Fruit fly (Drosophila melanogaster) whole organism, wandering third instar larva: Measurements from ENCODE around the gene pr.

ENCODE experiments used
- Abd-B ChIP-seq: fragments of >200 bp; optimal IDR thresholded peaks from 2 replicates; lab custom pipeline; 2017; ENCODE audit warnings: missing biosample characterization, missing genetic modification characterization
- CG32264 ChIP-seq: fragments of 200-800 bp; sonication (Bioruptor generic); optimal IDR thresholded peaks from 2 replicates; lab custom pipeline; 2016; ENCODE audit warnings: missing biosample characterization, missing genetic modification characterization
- CG9705 ChIP-seq: fragments of 200-800 bp; sonication (Bioruptor generic); optimal IDR thresholded peaks from 2 replicates; lab custom pipeline; 2018; ENCODE audit warnings: missing biosample characterization, mild to moderate bottlenecking, missing genetic modification characterization
- CrebA ChIP-seq: fragments of 200-800 bp; sonication (Bioruptor generic); optimal IDR thresholded peaks from 2 replicates; lab custom pipeline; 2016; ENCODE audit warnings: missing biosample characterization, mild to moderate bottlenecking, missing genetic modification characterization, borderline replicate concordance
- Dfd ChIP-seq: fragments of >200 bp; optimal IDR thresholded peaks from 2 replicates; lab custom pipeline; 2017; ENCODE audit warnings: missing biosample characterization, missing genetic modification characterization
- Dif ChIP-seq: fragments of 200-275, 200-300 bp; sonication (Bioruptor generic); optimal IDR thresholded peaks from 2 replicates; lab custom pipeline; 2018; ENCODE audit warnings: missing biosample characterization, missing genetic modification characterization; ENCODE audit not compliant: partially characterized antibody
- GATAd ChIP-seq: sonication (Bioruptor generic); optimal IDR thresholded peaks from 2 replicates; lab custom pipeline; 2016; ENCODE audit warnings: missing biosample characterization, missing genetic modification characterization
- HLH106 ChIP-seq: fragments of 200-800 bp; optimal IDR thresholded peaks from 3 replicates; lab custom pipeline; 2019; ENCODE audit warnings: missing biosample characterization, mild to moderate bottlenecking, missing genetic modification characterization, moderate library complexity
- Hnf4 ChIP-seq: fragments of 200-800 bp; sonication (Bioruptor generic); optimal IDR thresholded peaks from 2 replicates; lab custom pipeline; 2016; ENCODE audit warnings: missing biosample characterization, mild to moderate bottlenecking, missing genetic modification characterization
- Hr78 ChIP-seq: fragments of >200 bp; optimal IDR thresholded peaks from 2 replicates; lab custom pipeline; 2017; ENCODE audit warnings: missing biosample characterization, missing genetic modification characterization
- Hr83 ChIP-seq: fragments of 200-300 bp; sonication (Bioruptor generic); optimal IDR thresholded peaks from 2 replicates; lab custom pipeline; 2016; ENCODE audit warnings: missing biosample characterization, mild to moderate bottlenecking, missing genetic modification characterization, moderate library complexity; ENCODE audit not compliant: poor library complexity, severe bottlenecking
- Jra ChIP-seq: sonication (Bioruptor generic); optimal IDR thresholded peaks from 2 replicates; lab custom pipeline; 2016; ENCODE audit warnings: missing biosample characterization, missing genetic modification characterization
- Mio ChIP-seq: sonication (Bioruptor generic); optimal IDR thresholded peaks from 2 replicates; lab custom pipeline; 2016; ENCODE audit warnings: missing biosample characterization, missing genetic modification characterization
- Myc ChIP-seq: fragments of >200 bp; optimal IDR thresholded peaks from 2 replicates; lab custom pipeline; 2017
- N ChIP-seq: fragments of >200 bp; optimal IDR thresholded peaks from 2 replicates; lab custom pipeline; 2018; ENCODE audit warnings: missing biosample characterization, missing external identifiers, missing genetic modification characterization
- OdsH ChIP-seq: fragments of 200-800 bp; sonication (Bioruptor generic); optimal IDR thresholded peaks from 2 replicates; lab custom pipeline; 2016; ENCODE audit warnings: missing biosample characterization, mild to moderate bottlenecking, missing genetic modification characterization
- Rel ChIP-seq, 2 experiments: fragments of 200-800 bp; sonication (Bioruptor generic) in 1 of 2; optimal IDR thresholded peaks; 2 replicates in 1 of 2; 3 replicates in 1 of 2; lab custom pipeline; 2016 to 2019; ENCODE audit warnings: mild to moderate bottlenecking in 2 of 2, missing biosample characterization in 2 of 2, missing genetic modification characterization in 2 of 2, moderate library complexity in 1 of 2
- Sp1 ChIP-seq: fragments of 200-800 bp; sonication (Bioruptor generic); optimal IDR thresholded peaks from 3 replicates; lab custom pipeline; 2019; ENCODE audit warnings: missing biosample characterization, mild to moderate bottlenecking, missing genetic modification characterization, moderate library complexity
- Vsx2 ChIP-seq: fragments of 200-300, 225-300 bp; sonication (Bioruptor generic); optimal IDR thresholded peaks from 2 replicates; lab custom pipeline; 2018; ENCODE audit warnings: missing biosample characterization, missing genetic modification characterization; ENCODE audit not compliant: partially characterized antibody
- br ChIP-seq: fragments of 200-800 bp; sonication (Bioruptor generic); optimal IDR thresholded peaks from 2 replicates; lab custom pipeline; 2016; ENCODE audit warnings: missing biosample characterization, missing genetic modification characterization
- brk ChIP-seq: fragments of 200-800 bp; sonication (Bioruptor generic); optimal IDR thresholded peaks from 2 replicates; lab custom pipeline; 2016; ENCODE audit warnings: missing biosample characterization, mild to moderate bottlenecking, missing genetic modification characterization
- dl ChIP-seq, 2 experiments: fragments of 175-275, 200-275 bp in 1 of 2; fragments of 200-275 bp in 1 of 2; sonication (Bioruptor generic); optimal IDR thresholded peaks; lab custom pipeline; 2018; ENCODE audit warnings: mild to moderate bottlenecking in 2 of 2, missing biosample characterization in 2 of 2, missing genetic modification characterization in 2 of 2, moderate library complexity in 2 of 2; ENCODE audit not compliant: partially characterized antibody in 2 of 2, insufficient read depth in 1 of 2
- dmrt93B ChIP-seq: fragments of 200-800 bp; sonication (Bioruptor generic); optimal IDR thresholded peaks from 2 replicates; lab custom pipeline; 2018; ENCODE audit warnings: missing biosample characterization, mild to moderate bottlenecking, missing genetic modification characterization
- dsf ChIP-seq: sonication (Bioruptor generic); optimal IDR thresholded peaks from 2 replicates; lab custom pipeline; 2016; ENCODE audit warnings: missing biosample characterization, missing genetic modification characterization, borderline replicate concordance
- ey ChIP-seq: fragments of 200-800 bp; sonication (Bioruptor generic); optimal IDR thresholded peaks from 2 replicates; lab custom pipeline; 2016; ENCODE audit warnings: missing biosample characterization, missing genetic modification characterization
- foxo ChIP-seq, 2 experiments: fragments of 200-800 bp; sonication (Bioruptor generic); optimal IDR thresholded peaks; 2 replicates in 1 of 2; 3 replicates in 1 of 2; lab custom pipeline; 2016 to 2017; ENCODE audit warnings: missing biosample characterization in 2 of 2, missing genetic modification characterization in 2 of 2
- fru ChIP-seq: fragments of 200-800 bp; sonication (Bioruptor generic); optimal IDR thresholded peaks from 3 replicates; lab custom pipeline; 2016; ENCODE audit warnings: missing biosample characterization, mild to moderate bottlenecking, missing genetic modification characterization
- h ChIP-seq: fragments of 200-800 bp; sonication (Bioruptor generic); optimal IDR thresholded peaks from 3 replicates; lab custom pipeline; 2016; ENCODE audit warnings: missing biosample characterization, mild to moderate bottlenecking, missing genetic modification characterization
- jim ChIP-seq: fragments of 175-275, 200-325 bp; sonication (Bioruptor generic); optimal IDR thresholded peaks from 2 replicates; lab custom pipeline; 2016; ENCODE audit warnings: missing biosample characterization, mild to moderate bottlenecking, missing genetic modification characterization
- lola ChIP-seq: fragments of >200 bp; optimal IDR thresholded peaks from 2 replicates; lab custom pipeline; 2017; ENCODE audit warnings: missing biosample characterization, missing genetic modification characterization
- pan ChIP-seq: fragments of >200 bp; optimal IDR thresholded peaks from 2 replicates; lab custom pipeline; 2017
- psq ChIP-seq: fragments of 200-800 bp; sonication (Bioruptor generic); optimal IDR thresholded peaks from 3 replicates; lab custom pipeline; 2017; ENCODE audit warnings: missing biosample characterization, mild to moderate bottlenecking, missing genetic modification characterization, moderate library complexity
- rgr ChIP-seq: fragments of 200-800 bp; sonication (Bioruptor generic); optimal IDR thresholded peaks from 3 replicates; lab custom pipeline; 2016; ENCODE audit warnings: missing biosample characterization, mild to moderate bottlenecking, missing genetic modification characterization
- sage ChIP-seq: fragments of 200-800 bp; sonication (Bioruptor generic); optimal IDR thresholded peaks from 2 replicates; lab custom pipeline; 2016; ENCODE audit warnings: missing biosample characterization, mild to moderate bottlenecking, missing genetic modification characterization
- sv ChIP-seq: fragments of 200-800 bp; sonication (Bioruptor generic); optimal IDR thresholded peaks from 3 replicates; lab custom pipeline; 2016; ENCODE audit warnings: missing biosample characterization, missing genetic modification characterization
- tai ChIP-seq: sonication (Bioruptor generic); optimal IDR thresholded peaks from 2 replicates; lab custom pipeline; 2016; ENCODE audit warnings: missing biosample characterization, missing genetic modification characterization
- usp ChIP-seq: fragments of >200 bp; optimal IDR thresholded peaks from 2 replicates; lab custom pipeline; 2017; ENCODE audit warnings: missing biosample characterization, missing genetic modification characterization
- woc ChIP-seq: sonication (Bioruptor generic); optimal IDR thresholded peaks from 2 replicates; lab custom pipeline; 2016; ENCODE audit warnings: missing biosample characterization, mild to moderate bottlenecking, missing genetic modification characterization

The pr gene

dm6 chr2L:20084785-20085555 lies 9.7 kb upstream of the pr start, which contains the start of gene fok (continued):
- TF ChIP-seq sv (GFP tag; lab: Kevin White, UChicago): peak; percentile 84
- TF ChIP-seq usp: no peak
- TF ChIP-seq jim (GFP tag; lab: Kevin White, UChicago): peak; percentile 46
- no peak for TF ChIP-seq CrebA
- TF ChIP-seq, all 38 proteins: peak for 29

DNA sequence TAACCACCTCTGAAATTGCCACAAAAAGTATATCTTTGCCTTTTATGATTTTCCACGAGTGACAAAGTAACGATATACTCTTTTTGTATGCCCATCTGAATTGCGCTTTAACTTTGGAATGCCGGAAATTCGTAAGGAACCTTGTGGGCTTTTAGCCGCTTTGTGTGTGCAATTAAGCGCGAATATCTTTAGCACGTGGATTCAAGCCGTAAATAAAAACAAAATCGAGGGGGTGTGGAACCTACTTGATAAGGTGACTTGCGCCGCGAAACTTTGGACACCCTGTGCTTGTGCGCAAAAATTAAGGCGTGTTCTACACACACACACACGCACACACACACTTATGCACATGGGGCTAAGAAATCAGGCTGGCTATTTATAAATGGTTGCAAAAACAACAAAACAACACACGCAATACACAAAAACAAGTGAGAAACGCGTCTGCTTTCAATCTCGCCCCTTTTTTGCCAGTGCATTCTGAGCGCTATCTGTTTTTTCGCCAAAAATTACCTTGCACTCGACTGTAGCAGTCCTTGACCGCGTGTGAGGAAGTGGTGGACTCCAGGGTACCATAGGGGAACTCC lies 8.9 kb upstream of the pr start:
- TF ChIP-seq Sp1 (GFP tag; lab: Kevin White, UChicago) (no peak), dsf (GFP tag; lab: Kevin White, UChicago) (no peak), Myc (lab: Kevin White, UChicago) (no peak), sv (GFP tag; lab: Kevin White, UChicago) (no peak), Jra (GFP tag; lab: Kevin White, UChicago) (no peak), br (GFP tag; lab: Kevin White, UChicago) (no peak), pan (no peak)

dm6 chr2L:20082965-20083855 lies 8.0 kb upstream of the pr start:
- no peak for TF ChIP-seq pan
- no peak for TF ChIP-seq Abd-B
- no peak for TF ChIP-seq dsf (GFP tag; lab: Kevin White, UChicago)
- no peak for TF ChIP-seq CG9705 (GFP tag; lab: Kevin White, UChicago)
- peak; percentile 53 for TF ChIP-seq rgr (GFP tag; lab: Kevin White, UChicago)
- no peak for TF ChIP-seq Mio (GFP tag; lab: Kevin White, UChicago)
- TF ChIP-seq ey (GFP tag; lab: Kevin White, UChicago): peak; percentile 39
- no peak for TF ChIP-seq Vsx2 (GFP tag; lab: Kevin White, UChicago)
- TF ChIP-seq dl (GFP tag; optimal IDR thresholded peaks at IDR 0.05; lab: Kevin White, UChicago; ENCODE audit: insufficient read depth in 1 of 2, partially characterized antibody in 2 of 2): no peak
- TF ChIP-seq Rel (GFP tag; optimal IDR thresholded peaks at IDR 0.05; lab: Kevin White, UChicago): no peak
- no peak for TF ChIP-seq Rel (tag; optimal IDR thresholded peaks at IDR 0.05; lab: Kevin White, UChicago)
- no peak for TF ChIP-seq Myc (lab: Kevin White, UChicago)
- no peak for TF ChIP-seq sage (GFP tag; lab: Kevin White, UChicago)
- TF ChIP-seq Hr83 (GFP tag; lab: Kevin White, UChicago): no peak
- no peak for TF ChIP-seq jim (GFP tag; lab: Kevin White, UChicago)
- TF ChIP-seq dmrt93B (GFP tag; lab: Kevin White, UChicago): peak; percentile 25
- TF ChIP-seq sv (GFP tag; lab: Kevin White, UChicago): no peak
- TF ChIP-seq Sp1 (GFP tag; lab: Kevin White, UChicago): no peak
- TF ChIP-seq N (GFP tag; lab: Kevin White, UChicago): no peak
- TF ChIP-seq Dif (GFP tag; lab: Kevin White, UChicago): no peak
- TF ChIP-seq Hnf4 (GFP tag; lab: Kevin White, UChicago): peak; percentile 33
- TF ChIP-seq Hr78 (GFP tag; lab: Kevin White, UChicago): no peak
- no peak for TF ChIP-seq CrebA
- no peak for TF ChIP-seq woc (GFP tag; lab: Kevin White, UChicago)
- peak; percentile 21 for TF ChIP-seq brk
- TF ChIP-seq br (GFP tag; lab: Kevin White, UChicago): peak; percentile 22
- no peak for TF ChIP-seq GATAd
- TF ChIP-seq OdsH (GFP tag; lab: Kevin White, UChicago): peak; percentile 47
- peak; percentile 8 for TF ChIP-seq fru (GFP tag; lab: Kevin White, UChicago)
- TF ChIP-seq tai (GFP tag; lab: Kevin White, UChicago): no peak
- TF ChIP-seq psq (GFP tag; lab: Kevin White, UChicago): peak; percentile 8
- peak; percentile 47 for TF ChIP-seq h (GFP tag; lab: Kevin White, UChicago)
- no peak for TF ChIP-seq lola
- TF ChIP-seq usp: no peak
- TF ChIP-seq Jra (GFP tag; lab: Kevin White, UChicago): no peak
- TF ChIP-seq foxo (GFP tag; optimal IDR thresholded peaks at IDR 0.05; lab: Kevin White, UChicago): peak in 1 of 2 experiments; percentile 57
- peak; percentile 22 for TF ChIP-seq HLH106 (tag; lab: Kevin White, UChicago)
- no peak for TF ChIP-seq Dfd (GFP tag; lab: Kevin White, UChicago)
- no peak for TF ChIP-seq CG32264 (GFP tag; lab: Kevin White, UChicago)
